Worm (Caenorhabditis elegans) whole organism, mixed stage, embryonic: ENCODE data around the gene Y62F5A.12.

Experiments used
- blmp-1 ChIP-seq: fragments of 150-350 bp; optimal IDR thresholded peaks from 2 replicates; lab custom pipeline; 2014; ENCODE audit warnings: missing biosample characterization, missing genetic modification characterization
- ceh-39 ChIP-seq: fragments of 150-350 bp; optimal IDR thresholded peaks from 2 replicates; lab custom pipeline; 2014; ENCODE audit warnings: missing biosample characterization, missing genetic modification characterization
- elt-3 ChIP-seq: fragments of 150-350 bp; optimal IDR thresholded peaks from 2 replicates; lab custom pipeline; 2014; ENCODE audit warnings: missing biosample characterization, missing genetic modification characterization
- lin-13 ChIP-seq: fragments of 150-350 bp; optimal IDR thresholded peaks from 2 replicates; lab custom pipeline; 2014; ENCODE audit warnings: missing biosample characterization, missing genetic modification characterization
- snpc-4 ChIP-seq: fragments of 150-350 bp; optimal IDR thresholded peaks from 2 replicates; lab custom pipeline; 2014; ENCODE audit warnings: missing biosample characterization, missing genetic modification characterization
- unc-62 ChIP-seq: fragments of 150-350 bp; optimal IDR thresholded peaks from 2 replicates; lab custom pipeline; 2014; ENCODE audit warnings: missing biosample characterization, missing genetic modification reagents, missing genetic modification characterization

DNA sequence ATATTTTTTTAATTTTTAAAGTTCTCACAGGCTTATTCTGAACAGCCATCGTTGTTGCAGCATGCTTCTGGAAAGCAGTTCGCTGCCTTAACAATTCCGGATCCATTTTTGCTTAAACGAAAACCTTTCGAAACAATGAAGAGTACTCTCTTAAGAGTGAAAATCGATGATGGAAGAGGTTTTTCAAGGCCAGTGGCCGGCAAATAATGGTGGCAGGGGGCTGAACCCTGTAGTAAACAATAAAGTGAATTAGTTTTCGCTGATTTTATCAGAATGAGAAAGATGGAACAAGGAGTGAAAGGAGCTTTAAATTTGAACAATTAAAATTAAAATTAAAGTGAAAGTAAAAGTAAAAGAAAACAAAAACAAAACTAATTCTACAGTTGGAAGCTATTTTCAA is 8.1 kb upstream of the Y62F5A.12 start, which contains the start of gene gtf-2E2:
- no peak for TF ChIP-seq unc-62
- TF ChIP-seq lin-13 (tag; lab: Kevin White, UChicago), result no peak
- no peak for TF ChIP-seq snpc-4 (tag; lab: Kevin White, UChicago)
- TF ChIP-seq elt-3, result no peak
- no peak for TF ChIP-seq ceh-39 (tag; lab: Kevin White, UChicago)
- TF ChIP-seq blmp-1 (tag; lab: Kevin White, UChicago), result no peak
